Worm (Caenorhabditis elegans): ENCODE data around the gene irld-48.

irld-48 gene

ce11 chrII:2925806-2926558 is 29.9 kb upstream of the irld-48 start:
- TF ChIP-seq ceh-16 (tag; optimal IDR thresholded peaks at IDR 0.05) (no peak), ama-1 (optimal IDR thresholded peaks at IDR 0.05) (no peak)

ce11 chrII:2927533-2927932 is 28.3 kb upstream of the irld-48 start, which contains the start of the genes ZK355.3 and ZK355.8:
Gene ZK355.3, minus strand, starts transcription at chrII:2927633.
Gene ZK355.8, plus strand, starts transcription at chrII:2927804.
- TF ChIP-seq C34F6.9 (tag; optimal IDR thresholded peaks at IDR 0.05) = no peak
- no peak for TF ChIP-seq dmd-4 (tag; optimal IDR thresholded peaks at IDR 0.05)
- no peak for TF ChIP-seq elt-1 (tag; optimal IDR thresholded peaks at IDR 0.05)

ce11 chrII:2929846-2930245 is 26.0 kb upstream of the irld-48 start:
- TF ChIP-seq zag-1 (tag; optimal IDR thresholded peaks at IDR 0.05) (no peak), nhr-6 (tag; optimal IDR thresholded peaks at IDR 0.05) (no peak), ceh-82 (tag; optimal IDR thresholded peaks at IDR 0.05) (no peak), nhr-237 (tag; optimal IDR thresholded peaks at IDR 0.05) (no peak)

- TF ChIP-seq ztf-4 (tag; optimal IDR thresholded peaks at IDR 0.05) = no peak
- TF ChIP-seq lsy-2 (tag; optimal IDR thresholded peaks at IDR 0.05) = no peak
- TF ChIP-seq lin-11 (tag; optimal IDR thresholded peaks at IDR 0.05) = no peak
- TF ChIP-seq elt-3 (tag; optimal IDR thresholded peaks at IDR 0.05) = no peak
Observed at ce11 chrII:2930499-2930898, 25.4 kb upstream of the irld-48 start, which contains the start of the genes irld-64 and irld-63. Gene irld-64, minus strand, starts transcription at chrII:2930599. Gene irld-63, plus strand, starts transcription at chrII:2930728.

- TF ChIP-seq mdl-1 (tag; optimal IDR thresholded peaks at IDR 0.05) (no peak), lin-11 (tag; optimal IDR thresholded peaks at IDR 0.05) (no peak)
Observed at ce11 chrII:2931564-2931963, 24.3 kb upstream of the irld-48 start.

- no peak for TF ChIP-seq elt-3 (tag; optimal IDR thresholded peaks at IDR 0.05)
- no peak for TF ChIP-seq ZK546.5 (tag; optimal IDR thresholded peaks at IDR 0.05)
- no peak for TF ChIP-seq lin-39 (tag; optimal IDR thresholded peaks at IDR 0.05)
- TF ChIP-seq peb-1 (tag; optimal IDR thresholded peaks at IDR 0.05) = no peak
Observed at ce11 chrII:2934354-2934753, 21.5 kb upstream of the irld-48 start, which contains the start of gene irld-67. Gene irld-67, minus strand, starts transcription at chrII:2934454.

- TF ChIP-seq nhr-129 (tag; optimal IDR thresholded peaks at IDR 0.05) (no peak), ZK546.5 (tag; optimal IDR thresholded peaks at IDR 0.05) (no peak), nhr-25 (tag; optimal IDR thresholded peaks at IDR 0.05) (no peak), nhr-21 (tag; optimal IDR thresholded peaks at IDR 0.05) (no peak), sem-4 (tag; optimal IDR thresholded peaks at IDR 0.05) (no peak), blmp-1 (tag; optimal IDR thresholded peaks at IDR 0.05; ENCODE audit: insufficient read depth) (no peak), lin-39 (tag; optimal IDR thresholded peaks at IDR 0.05) (no peak), unc-62 (GFP tag; optimal IDR thresholded peaks at IDR 0.05) (no peak), nhr-23 (tag; optimal IDR thresholded peaks at IDR 0.05) (no peak)
Observed at ce11 chrII:2937852-2938251, 18.0 kb upstream of the irld-48 start, which contains the start of gene irld-65. Gene irld-65, minus strand, starts transcription at chrII:2937952.

ce11 chrII:2939681-2940080 is 16.2 kb upstream of the irld-48 start:
- TF ChIP-seq C34F6.9 (tag; optimal IDR thresholded peaks at IDR 0.05) (no peak), ztf-4 (tag; optimal IDR thresholded peaks at IDR 0.05) (no peak), lin-39 (tag; optimal IDR thresholded peaks at IDR 0.05) (no peak), nhr-237 (tag; optimal IDR thresholded peaks at IDR 0.05) (no peak), nhr-10 (tag; optimal IDR thresholded peaks at IDR 0.05) (no peak)

ce11 chrII:2940747-2941146 is 15.1 kb upstream of the irld-48 start, which contains the start of gene irld-66:
Gene irld-66, minus strand, starts transcription at chrII:2940847.
- no peak for TF ChIP-seq ztf-1 (GFP tag; conservative IDR thresholded peaks at IDR 0.05)
